Worm (Caenorhabditis elegans): ENCODE results near the gene C13F10.5.

ce11 chrV:7255095-7255494 is 36.2 kb upstream of the C13F10.5 start, which contains the start of gene C05C8.8:
- TF ChIP-seq med-1 (GFP tag; optimal IDR thresholded peaks at IDR 0.05; ENCODE audit: insufficient read depth) (no peak), ztf-29 (GFP tag; IDR thresholded peaks at IDR 0.05) (no peak), tab-1 (GFP tag; IDR thresholded peaks at IDR 0.05) (no peak)
